Worm (Caenorhabditis elegans): ENCODE data around the gene npr-36.

Gene npr-36

ce11 chrX:17369514-17369913 is 10.0 kb downstream of the npr-36 start:
- TF ChIP-seq unc-130 (tag; optimal IDR thresholded peaks at IDR 0.05), result no peak
- TF ChIP-seq egl-13 (tag; optimal IDR thresholded peaks at IDR 0.05), result no peak
- TF ChIP-seq lir-3 (tag; optimal IDR thresholded peaks at IDR 0.05; ENCODE audit: poor library complexity), result no peak
- TF ChIP-seq lin-14 (GFP tag; optimal IDR thresholded peaks at IDR 0.05), result peak; percentile 40
- TF ChIP-seq alr-1 (tag; optimal IDR thresholded peaks at IDR 0.05; ENCODE audit: borderline replicate concordance), result no peak
- no peak for TF ChIP-seq tbx-2 (tag; optimal IDR thresholded peaks at IDR 0.05)
- TF ChIP-seq nhr-47 (tag; optimal IDR thresholded peaks at IDR 0.05), result no peak
- TF ChIP-seq fkh-10 (GFP tag; optimal IDR thresholded peaks at IDR 0.05), result no peak
- no peak for TF ChIP-seq sup-37 (GFP tag; optimal IDR thresholded peaks at IDR 0.05)
- TF ChIP-seq mdl-1 (tag; optimal IDR thresholded peaks at IDR 0.05), result no peak
- TF ChIP-seq ceh-82 (tag; optimal IDR thresholded peaks at IDR 0.05), result peak in 1 of 3 experiments; percentile 14
- peak; percentile 1 for TF ChIP-seq nhr-20 (tag; optimal IDR thresholded peaks at IDR 0.05)
- no peak for TF ChIP-seq isw-1 (GFP tag; IDR thresholded peaks at IDR 0.05)
- no peak for TF ChIP-seq nhr-76 (tag; optimal IDR thresholded peaks at IDR 0.05)
- TF ChIP-seq nhr-85 (tag), result no peak
- no peak for TF ChIP-seq fos-1 (tag; optimal IDR thresholded peaks at IDR 0.05)
- no peak for TF ChIP-seq efl-3 (GFP tag; optimal IDR thresholded peaks at IDR 0.05)
- TF ChIP-seq jun-1 (tag; optimal IDR thresholded peaks at IDR 0.05), result no peak
- TF ChIP-seq unc-30 (tag; optimal IDR thresholded peaks at IDR 0.05), result no peak
- no peak for TF ChIP-seq dsc-1 (tag; optimal IDR thresholded peaks at IDR 0.05)
- peak; percentile 43 for TF ChIP-seq mep-1 (tag; optimal IDR thresholded peaks at IDR 0.05)
- no peak for TF ChIP-seq pax-3 (tag; optimal IDR thresholded peaks at IDR 0.05)
- no peak for TF ChIP-seq elt-3 (tag; optimal IDR thresholded peaks at IDR 0.05)
- no peak for TF ChIP-seq sptf-1 (tag; optimal IDR thresholded peaks at IDR 0.05)
- TF ChIP-seq sox-4 (tag; optimal IDR thresholded peaks at IDR 0.05), result no peak
- TF ChIP-seq ceh-8 (GFP tag; optimal IDR thresholded peaks at IDR 0.05), result no peak
- no peak for TF ChIP-seq ztf-4 (tag; optimal IDR thresholded peaks at IDR 0.05)
- no peak for TF ChIP-seq lin-15B (tag; optimal IDR thresholded peaks at IDR 0.05)
- TF ChIP-seq elt-2 (tag; optimal IDR thresholded peaks at IDR 0.05), result no peak
- TF ChIP-seq blmp-1 (tag; optimal IDR thresholded peaks at IDR 0.05), result peak; percentile 55
- no peak for TF ChIP-seq C16A3.4 (tag; optimal IDR thresholded peaks at IDR 0.05)
- no peak for TF ChIP-seq ceh-90 (tag; optimal IDR thresholded peaks at IDR 0.05)
- no peak for TF ChIP-seq snpc-4 (tag; optimal IDR thresholded peaks at IDR 0.05)
- TF ChIP-seq nhr-11 (tag; optimal IDR thresholded peaks at IDR 0.05), result no peak
- no peak for TF ChIP-seq lin-13 (GFP tag; optimal IDR thresholded peaks at IDR 0.05)
- TF ChIP-seq tlp-1 (tag; optimal IDR thresholded peaks at IDR 0.05), result no peak
- no peak for TF ChIP-seq vab-15 (tag; optimal IDR thresholded peaks at IDR 0.05)
- no peak for TF ChIP-seq nhr-77 (tag; optimal IDR thresholded peaks at IDR 0.05)
- TF ChIP-seq aha-1 (tag; optimal IDR thresholded peaks at IDR 0.05), result no peak
- peak; percentile 5 for TF ChIP-seq snu-23 (GFP tag; optimal IDR thresholded peaks at IDR 0.05)

DNA sequence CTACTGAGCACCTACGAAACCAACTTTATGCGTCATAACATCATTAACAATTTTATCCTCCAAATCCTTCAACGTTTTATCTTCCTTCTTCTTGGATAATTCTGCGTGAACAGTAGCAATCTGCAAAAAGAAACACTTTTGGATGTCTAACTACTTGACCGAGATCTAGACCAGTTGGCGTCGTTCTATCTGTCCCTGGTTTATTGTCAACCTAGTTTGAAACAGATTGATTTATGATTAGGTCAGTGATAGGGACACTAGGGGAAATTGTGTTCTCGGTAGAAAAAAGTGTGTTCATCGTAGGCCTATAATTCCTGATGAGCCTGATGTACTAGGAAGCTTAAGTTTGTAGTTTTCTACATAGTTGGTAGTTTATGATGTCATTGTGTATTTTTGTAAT is 14.4 kb downstream of the npr-36 start:
- TF ChIP-seq snu-23 (GFP tag; optimal IDR thresholded peaks at IDR 0.05) (no peak), unc-62 (GFP tag; optimal IDR thresholded peaks at IDR 0.05) (no peak), ceh-88 (GFP tag; IDR thresholded peaks at IDR 0.05) (no peak), elt-3 (tag; optimal IDR thresholded peaks at IDR 0.05) (peak in 1 of 6 experiments; percentile 43), nhr-85 (tag) (no peak), blmp-1 (tag; optimal IDR thresholded peaks at IDR 0.05) (peak; percentile 69)

- no peak for TF ChIP-seq mab-9 (GFP tag; IDR thresholded peaks at IDR 0.05)
- no peak for TF ChIP-seq sup-37 (GFP tag; optimal IDR thresholded peaks at IDR 0.05)
- TF ChIP-seq nhr-237 (tag; optimal IDR thresholded peaks at IDR 0.05), result no peak
- TF ChIP-seq unc-98 (GFP tag; IDR thresholded peaks at IDR 0.05), result no peak
- TF ChIP-seq efl-1 (optimal IDR thresholded peaks at IDR 0.05), result no peak
- TF ChIP-seq efl-1 (GFP tag; optimal IDR thresholded peaks at IDR 0.05 in 1 of 2), result peak in 1 of 2 experiments; percentile 35
- TF ChIP-seq egl-13 (tag; optimal IDR thresholded peaks at IDR 0.05), result no peak
Measured at ce11 chrX:17374534-17374933, 15.0 kb downstream of the npr-36 start, which contains the start of gene F10D7.3. Gene F10D7.3 (minus strand): TSS chrX:17374634.
